Worm (Caenorhabditis elegans): Measurements from ENCODE around the gene trcs-2.

- TF ChIP-seq ceh-24 (tag; optimal IDR thresholded peaks at IDR 0.05) (no peak), fkh-10 (GFP tag; optimal IDR thresholded peaks at IDR 0.05) (no peak), unc-55 (GFP tag; optimal IDR thresholded peaks at IDR 0.05) (no peak), pha-2 (tag; optimal IDR thresholded peaks at IDR 0.05) (no peak)
Observed at ce11 chrII:8770675-8771074, 48.4 kb downstream of the trcs-2 start, which contains the start of gene let-19.

All from whole organism, late embryonic.